Worm (Caenorhabditis elegans) whole organism, late embryonic: Measurements from ENCODE around the gene srh-201.

ENCODE experiments used
- ceh-34 ChIP-seq: sonication (generic microtip); optimal IDR thresholded peaks from 2 replicates; lab custom pipeline; 2016; ENCODE audit warnings: mild to moderate bottlenecking, missing genetic modification characterization, missing compliant biosample characterization
- pax-1 ChIP-seq: fragments of 150-350 bp; optimal IDR thresholded peaks from 2 replicates; lab custom pipeline; 2014; ENCODE audit warnings: missing biosample characterization, missing genetic modification characterization

The srh-201 gene

DNA sequence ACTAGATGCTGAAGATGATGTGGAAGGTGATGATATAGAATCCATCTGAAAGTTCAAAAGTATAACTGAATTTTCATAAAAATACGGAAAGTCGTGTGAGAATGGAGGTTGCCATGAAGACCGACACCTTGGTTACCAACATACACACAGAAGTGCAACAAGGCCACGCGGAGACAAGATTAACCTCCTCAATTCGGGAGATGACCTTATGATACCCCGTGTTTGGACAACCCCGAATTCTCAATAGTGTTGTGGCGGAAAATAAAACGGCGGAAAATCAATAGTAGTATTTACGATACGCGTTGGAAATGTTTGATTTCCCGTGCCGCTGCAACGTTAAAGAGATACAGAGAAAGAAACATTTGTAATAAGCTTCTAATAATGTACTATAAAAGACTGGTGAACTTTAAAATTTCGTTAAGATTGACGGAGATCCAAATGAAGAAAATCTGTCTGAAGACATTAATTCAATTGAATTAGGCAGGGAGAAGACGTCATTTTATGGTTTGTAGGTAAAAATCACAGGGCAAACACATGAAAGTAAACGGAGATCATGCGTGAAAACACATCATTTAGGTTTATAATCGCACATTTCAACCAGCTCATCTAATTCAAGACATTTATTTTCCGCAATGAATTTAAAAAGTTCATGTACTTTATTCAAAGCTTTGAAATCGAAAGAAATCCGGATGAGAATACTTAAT lies 49.5 kb downstream of the srh-201 start, which contains the start of gene nhr-44:
nhr-44 (minus strand) TSS at position 51 of the 704 bp plus-strand sequence.
- TF ChIP-seq pax-1 (tag; lab: Kevin White, UChicago) (peak; percentile 53), ceh-34 (no peak)
- TF ChIP-seq, all 69 proteins: peak for 1
